Worm (Caenorhabditis elegans): ENCODE results near the gene tgt-2.
A peak's percentile ranks its signal among the peaks of the same experiment; 100 is the strongest.

The tgt-2 gene

ce11 chrV:18967479-18968056, 30.6 kb upstream of the tgt-2 start, which contains the start of gene Y39B6A.43 (continued):
- TF ChIP-seq tra-1 (GFP tag; IDR thresholded peaks at IDR 0.05) (peak; percentile 97), F49E8.2 (tag; optimal IDR thresholded peaks at IDR 0.05; ENCODE audit: borderline replicate concordance) (peak; percentile 96), zfp-2 (tag; optimal IDR thresholded peaks at IDR 0.05) (peak; percentile 81), mdl-1 (tag; optimal IDR thresholded peaks at IDR 0.05) (peak in 1 of 2 experiments; percentile 58), ceh-20 (GFP tag; IDR thresholded peaks at IDR 0.05) (peak; percentile 96), zag-1 (tag; optimal IDR thresholded peaks at IDR 0.05) (peak; percentile 60), nhr-237 (tag; optimal IDR thresholded peaks at IDR 0.05) (peak; percentile 70), vab-7 (GFP tag; IDR thresholded peaks at IDR 0.05) (peak; percentile 83), daf-16 (GFP tag; optimal IDR thresholded peaks at IDR 0.05) (peak; percentile 39 to 53), daf-16 (tag; optimal IDR thresholded peaks at IDR 0.05) (peak; percentile 91), unc-62 (GFP tag; optimal IDR thresholded peaks at IDR 0.05 in 1 of 2) (peak in 1 of 2 experiments; percentile 99), unc-62 (tag; optimal IDR thresholded peaks at IDR 0.05) (no peak), R02D3.7 (tag; optimal IDR thresholded peaks at IDR 0.05) (no peak), spr-3 (GFP tag; optimal IDR thresholded peaks at IDR 0.05) (peak; percentile 95), spr-1 (tag; optimal IDR thresholded peaks at IDR 0.05) (peak; percentile 86), T26A8.4 (GFP tag; IDR thresholded peaks at IDR 0.05) (peak; percentile 97), snpc-4 (tag; optimal IDR thresholded peaks at IDR 0.05) (no peak), lim-7 (GFP tag; IDR thresholded peaks at IDR 0.05) (peak; percentile 41; the same call in 1 of the 2 replicates), ZK546.5 (tag; optimal IDR thresholded peaks at IDR 0.05) (peak in 1 of 2 experiments; percentile 68), nhr-111 (GFP tag; optimal IDR thresholded peaks at IDR 0.05) (peak; percentile 34), F37D6.2 (tag; optimal IDR thresholded peaks at IDR 0.05) (peak; percentile 95), php-3 (GFP tag; IDR thresholded peaks at IDR 0.05) (peak; percentile 81), ama-1 (optimal IDR thresholded peaks at IDR 0.05) (peak; percentile 80), cey-2 (tag; optimal IDR thresholded peaks at IDR 0.05; ENCODE audit: borderline replicate concordance, insufficient read depth) (no peak), pqm-1 (tag; optimal IDR thresholded peaks at IDR 0.05) (peak; percentile 11), F10B5.3 (tag; optimal IDR thresholded peaks at IDR 0.05) (peak; percentile 69), T20F7.1 (GFP tag; optimal IDR thresholded peaks at IDR 0.05) (peak; percentile 91), nhr-10 (tag; optimal IDR thresholded peaks at IDR 0.05) (no peak), hlh-11 (tag; optimal IDR thresholded peaks at IDR 0.05) (peak; percentile 94), attf-4 (tag; optimal IDR thresholded peaks at IDR 0.05) (no peak), mdt-29 (GFP tag; IDR thresholded peaks at IDR 0.05) (peak; percentile 95), lin-39 (tag; optimal IDR thresholded peaks at IDR 0.05) (no peak), D1046.2 (GFP tag; IDR thresholded peaks at IDR 0.05) (peak; percentile 82; the same call in 1 of the 2 replicates), unc-39 (tag; optimal IDR thresholded peaks at IDR 0.05) (no peak), F44E2.7 (GFP tag; IDR thresholded peaks at IDR 0.05) (peak; percentile 81; the same call in 1 of the 2 replicates), pha-4 (GFP tag; IDR thresholded peaks at IDR 0.05) (peak; percentile 97), pha-4 (tag; optimal IDR thresholded peaks at IDR 0.05) (peak; percentile 94), jun-1 (tag; optimal IDR thresholded peaks at IDR 0.05) (peak; percentile 92), snpc-1.2 (GFP tag; IDR thresholded peaks at IDR 0.05) (peak; percentile 86), nhr-41 (GFP tag; IDR thresholded peaks at IDR 0.05) (peak; percentile 83), ceh-28 (tag; optimal IDR thresholded peaks at IDR 0.05) (peak; percentile 13), ceh-62 (tag; optimal IDR thresholded peaks at IDR 0.05) (no peak), sdz-12 (GFP tag; optimal IDR thresholded peaks at IDR 0.05) (no peak), nhr-25 (tag; optimal IDR thresholded peaks at IDR 0.05; ENCODE audit: borderline replicate concordance, insufficient read depth) (peak; percentile 96), tag-97 (GFP tag; IDR thresholded peaks at IDR 0.05) (0 out of 2 replicates have a peak, but pooled peaks have one; percentile 28), daf-12 (tag; optimal IDR thresholded peaks at IDR 0.05) (no peak), lsy-2 (tag; optimal IDR thresholded peaks at IDR 0.05) (peak; percentile 91 to 97), nhr-11 (tag; optimal IDR thresholded peaks at IDR 0.05) (peak; percentile 88), fkh-10 (GFP tag; optimal IDR thresholded peaks at IDR 0.05) (peak; percentile 78), mes-2 (tag; optimal IDR thresholded peaks at IDR 0.05; ENCODE audit: poor library complexity, severe bottlenecking) (peak; percentile 98), madf-9 (GFP tag; conservative IDR thresholded peaks at IDR 0.05) (peak; percentile 93)
